Fruit fly (Drosophila melanogaster) whole organism, prepupa: Measurements from ENCODE around the gene CG15356.
A peak's percentile ranks its signal among the peaks of the same experiment; 100 is the strongest.

Experiments
- Blimp-1 ChIP-seq: fragments of 200-800 bp; sonication (Bioruptor generic); optimal IDR thresholded peaks from 3 replicates; lab custom pipeline; 2017; ENCODE audit warnings: missing biosample characterization, missing genetic modification characterization, mild to moderate bottlenecking, moderate library complexity, missing genetic modification reagents
- CG10669 ChIP-seq: fragments of 200-800 bp; sonication (Bioruptor generic); optimal IDR thresholded peaks from 3 replicates; lab custom pipeline; 2018; ENCODE audit warnings: missing biosample characterization, mild to moderate bottlenecking, missing genetic modification characterization, moderate library complexity
- CG11762 ChIP-seq: fragments of 200-800 bp; sonication (Bioruptor generic); optimal IDR thresholded peaks from 3 replicates; lab custom pipeline; 2016; ENCODE audit warnings: missing biosample characterization, missing genetic modification characterization; ENCODE audit not compliant: insufficient read depth
- CG15336 ChIP-seq: fragments of 200-800 bp; sonication (Bioruptor generic); IDR thresholded peaks from 2 replicates; pipeline ENCODE4 v1.3.6; 2022; ENCODE audit warnings: missing biosample characterization, missing genetic modification characterization
- CG3032 ChIP-seq: fragments of 200-800 bp; optimal IDR thresholded peaks from 2 replicates; lab custom pipeline; 2019; ENCODE audit warnings: missing biosample characterization, mild to moderate bottlenecking, missing genetic modification characterization, moderate library complexity
- CG31627 ChIP-seq: fragments of 200-800 bp; sonication (Bioruptor generic); optimal IDR thresholded peaks from 3 replicates; lab custom pipeline; 2016; ENCODE audit warnings: missing biosample characterization, missing genetic modification characterization
- CG32006 ChIP-seq: fragments of 200-800 bp; sonication (Bioruptor generic); optimal IDR thresholded peaks from 3 replicates; lab custom pipeline; 2017; ENCODE audit warnings: missing biosample characterization, mild to moderate bottlenecking, missing genetic modification characterization
- CG34406 ChIP-seq: fragments of 200-800 bp; sonication (Bioruptor generic); optimal IDR thresholded peaks from 3 replicates; lab custom pipeline; 2016; ENCODE audit warnings: missing biosample characterization, missing genetic modification characterization
- CG6163 ChIP-seq: fragments of 200-800 bp; sonication (Bioruptor generic); IDR thresholded peaks from 3 replicates; pipeline ENCODE4 v1.3.6; 2022; ENCODE audit warnings: missing biosample characterization, missing genetic modification characterization
- CG6276 ChIP-seq: fragments of 200-800 bp; sonication (Bioruptor generic); optimal IDR thresholded peaks from 2 replicates; lab custom pipeline; 2017; ENCODE audit warnings: missing biosample characterization, mild to moderate bottlenecking, missing genetic modification characterization
- CG6792 ChIP-seq: fragments of 200-800 bp; sonication (Bioruptor generic); optimal IDR thresholded peaks from 3 replicates; lab custom pipeline; 2016; ENCODE audit warnings: missing biosample characterization, missing genetic modification characterization
- CG6808 ChIP-seq: fragments of 200-800 bp; sonication (Bioruptor generic); optimal IDR thresholded peaks from 3 replicates; lab custom pipeline; 2017; ENCODE audit warnings: missing biosample characterization, missing genetic modification characterization, mild to moderate bottlenecking, moderate library complexity, missing genetic modification reagents
- CG6854 ChIP-seq: fragments of 200-800 bp; sonication (Bioruptor generic); optimal IDR thresholded peaks from 2 replicates; lab custom pipeline; 2017; ENCODE audit warnings: missing biosample characterization, mild to moderate bottlenecking, missing genetic modification characterization
- CG7368 ChIP-seq: fragments of 200-800 bp; sonication (Bioruptor generic); optimal IDR thresholded peaks from 3 replicates; lab custom pipeline; 2016; ENCODE audit warnings: missing biosample characterization, missing genetic modification characterization
- CG8319 ChIP-seq: fragments of 200-800 bp; sonication (Bioruptor generic); optimal IDR thresholded peaks from 3 replicates; lab custom pipeline; 2016; ENCODE audit warnings: missing biosample characterization, missing genetic modification characterization
- CG8632 ChIP-seq: fragments of 200-800 bp; sonication (Bioruptor generic); optimal IDR thresholded peaks from 3 replicates; lab custom pipeline; 2016; ENCODE audit warnings: missing biosample characterization, missing genetic modification characterization
- Eip78C ChIP-seq: fragments of 200-800 bp; sonication (Bioruptor generic); peaks from one replicate; lab custom pipeline; 2016; ENCODE audit warnings: missing biosample characterization, missing genetic modification characterization
- Eip93F ChIP-seq: fragments of 200-800 bp; sonication (Bioruptor generic); optimal IDR thresholded peaks from 2 replicates; lab custom pipeline; 2016; ENCODE audit warnings: missing biosample characterization, mild to moderate bottlenecking, missing genetic modification characterization
- Ets21C ChIP-seq: fragments of 200-800 bp; sonication (Bioruptor generic); optimal IDR thresholded peaks from 3 replicates; lab custom pipeline; 2016; ENCODE audit warnings: missing biosample characterization, missing genetic modification characterization
- Ets96B ChIP-seq: fragments of 200-800 bp; optimal IDR thresholded peaks from 2 replicates; lab custom pipeline; 2019; ENCODE audit warnings: missing biosample characterization, mild to moderate bottlenecking, missing genetic modification characterization, moderate library complexity
- Gug ChIP-seq: fragments of 200-800 bp; sonication (Bioruptor generic); IDR thresholded peaks from 2 replicates; pipeline ENCODE4 v1.3.6; 2022; ENCODE audit warnings: missing biosample characterization, missing genetic modification characterization
- Hr38 ChIP-seq: sonication (Bioruptor generic); optimal IDR thresholded peaks from 2 replicates; lab custom pipeline; 2016; ENCODE audit warnings: missing biosample characterization, missing genetic modification characterization
- Hr4 ChIP-seq: fragments of 200-800 bp; sonication (Bioruptor generic); optimal IDR thresholded peaks from 3 replicates; lab custom pipeline; 2016; ENCODE audit warnings: missing biosample characterization, missing genetic modification characterization
- Lpt ChIP-seq: fragments of 200-800 bp; sonication (Bioruptor generic); optimal IDR thresholded peaks from 3 replicates; lab custom pipeline; 2016; ENCODE audit warnings: missing biosample characterization, missing genetic modification characterization
- Met ChIP-seq: fragments of 200-800 bp; sonication (Bioruptor generic); optimal IDR thresholded peaks from 3 replicates; lab custom pipeline; 2016; ENCODE audit warnings: missing biosample characterization, missing genetic modification characterization
- OdsH ChIP-seq: fragments of 200-800 bp; sonication (Bioruptor generic); optimal IDR thresholded peaks from 3 replicates; lab custom pipeline; 2016; ENCODE audit warnings: missing biosample characterization, missing genetic modification characterization
- Smox ChIP-seq: fragments of 200-800 bp; sonication (Bioruptor generic); optimal IDR thresholded peaks from 3 replicates; lab custom pipeline; 2016; ENCODE audit warnings: missing biosample characterization, missing genetic modification characterization
- Sox102F ChIP-seq: fragments of 200-800 bp; sonication (Bioruptor generic); optimal IDR thresholded peaks from 2 replicates; lab custom pipeline; 2016; ENCODE audit warnings: missing biosample characterization, mild to moderate bottlenecking, missing genetic modification characterization
- Sox14 ChIP-seq: fragments of 200-800 bp; sonication (Bioruptor generic); optimal IDR thresholded peaks from 3 replicates; lab custom pipeline; 2016; ENCODE audit warnings: missing biosample characterization, missing genetic modification characterization
- Sox15 ChIP-seq: fragments of 200-800 bp; sonication (Bioruptor generic); optimal IDR thresholded peaks from 3 replicates; lab custom pipeline; 2016; ENCODE audit warnings: missing biosample characterization, missing genetic modification characterization
- achi ChIP-seq: fragments of 200-800 bp; sonication (Bioruptor generic); optimal IDR thresholded peaks from 3 replicates; lab custom pipeline; 2016; ENCODE audit warnings: missing biosample characterization, missing genetic modification characterization
- acj6 ChIP-seq: fragments of 200-800 bp; sonication (Bioruptor generic); optimal IDR thresholded peaks from 3 replicates; lab custom pipeline; 2016; ENCODE audit warnings: missing biosample characterization, missing genetic modification characterization
- cyc ChIP-seq: fragments of 200-800 bp; sonication (Bioruptor generic); optimal IDR thresholded peaks from 3 replicates; lab custom pipeline; 2016; ENCODE audit warnings: missing biosample characterization, missing genetic modification characterization
- dac ChIP-seq: fragments of 200-800 bp; sonication (Bioruptor generic); optimal IDR thresholded peaks from 2 replicates; lab custom pipeline; 2017; ENCODE audit warnings: missing biosample characterization, mild to moderate bottlenecking, missing genetic modification characterization
- dsx ChIP-seq: fragments of 200-800 bp; optimal IDR thresholded peaks from 3 replicates; lab custom pipeline; 2019; ENCODE audit warnings: missing biosample characterization, mild to moderate bottlenecking, missing genetic modification characterization, moderate library complexity; ENCODE audit not compliant: poor library complexity, severe bottlenecking
- eg ChIP-seq: fragments of 200-800 bp; sonication (Bioruptor generic); IDR thresholded peaks from 3 replicates; pipeline ENCODE4 v1.3.6; 2022; ENCODE audit warnings: missing biosample characterization, missing genetic modification characterization
- esn ChIP-seq: fragments of 200-800 bp; sonication (Bioruptor generic); optimal IDR thresholded peaks from 2 replicates; lab custom pipeline; 2016; ENCODE audit warnings: missing biosample characterization, mild to moderate bottlenecking, missing genetic modification characterization, moderate library complexity
- fd59A ChIP-seq: fragments of 200-800 bp; sonication (Bioruptor generic); optimal IDR thresholded peaks from 2 replicates; lab custom pipeline; 2017; ENCODE audit warnings: missing biosample characterization, mild to moderate bottlenecking, missing genetic modification characterization, missing genetic modification reagents
- fd85E ChIP-seq: fragments of 200-800 bp; sonication (Bioruptor generic); optimal IDR thresholded peaks from 3 replicates; lab custom pipeline; 2016; ENCODE audit warnings: missing biosample characterization, missing genetic modification characterization
- lz ChIP-seq: fragments of 200-800 bp; sonication (Bioruptor generic); optimal IDR thresholded peaks from 3 replicates; lab custom pipeline; 2016; ENCODE audit warnings: missing biosample characterization, missing genetic modification characterization
- net ChIP-seq: fragments of 200-800 bp; sonication (Bioruptor generic); optimal IDR thresholded peaks from 3 replicates; lab custom pipeline; 2016; ENCODE audit warnings: missing biosample characterization, missing genetic modification characterization
- pdm3 ChIP-seq: fragments of 200-800 bp; sonication (Bioruptor generic); optimal IDR thresholded peaks from 3 replicates; lab custom pipeline; 2016; ENCODE audit warnings: missing biosample characterization, missing genetic modification characterization
- salr ChIP-seq, 2 experiments: fragments of 200-800 bp; sonication (Bioruptor generic); optimal IDR thresholded peaks; 3 replicates each; lab custom pipeline; 2016 to 2018; ENCODE audit warnings: missing biosample characterization in 2 of 2, missing genetic modification characterization in 2 of 2, mild to moderate bottlenecking in 1 of 2
- spab ChIP-seq: fragments of 200-800 bp; sonication (Bioruptor generic); optimal IDR thresholded peaks from 2 replicates; lab custom pipeline; 2017; ENCODE audit warnings: missing biosample characterization, mild to moderate bottlenecking, missing genetic modification characterization, missing genetic modification reagents
- ss ChIP-seq, 2 experiments: fragments of 200-800 bp; sonication (Bioruptor generic); optimal IDR thresholded peaks; 2 replicates in 1 of 2; 3 replicates in 1 of 2; lab custom pipeline; 2017 to 2018; ENCODE audit warnings: mild to moderate bottlenecking in 2 of 2, missing biosample characterization in 2 of 2, missing genetic modification characterization in 2 of 2, moderate library complexity in 1 of 2
- vri ChIP-seq: fragments of 200-800 bp; sonication (Bioruptor generic); optimal IDR thresholded peaks from 3 replicates; lab custom pipeline; 2016; ENCODE audit warnings: missing biosample characterization, mild to moderate bottlenecking, missing genetic modification characterization

Gene CG15356

DNA sequence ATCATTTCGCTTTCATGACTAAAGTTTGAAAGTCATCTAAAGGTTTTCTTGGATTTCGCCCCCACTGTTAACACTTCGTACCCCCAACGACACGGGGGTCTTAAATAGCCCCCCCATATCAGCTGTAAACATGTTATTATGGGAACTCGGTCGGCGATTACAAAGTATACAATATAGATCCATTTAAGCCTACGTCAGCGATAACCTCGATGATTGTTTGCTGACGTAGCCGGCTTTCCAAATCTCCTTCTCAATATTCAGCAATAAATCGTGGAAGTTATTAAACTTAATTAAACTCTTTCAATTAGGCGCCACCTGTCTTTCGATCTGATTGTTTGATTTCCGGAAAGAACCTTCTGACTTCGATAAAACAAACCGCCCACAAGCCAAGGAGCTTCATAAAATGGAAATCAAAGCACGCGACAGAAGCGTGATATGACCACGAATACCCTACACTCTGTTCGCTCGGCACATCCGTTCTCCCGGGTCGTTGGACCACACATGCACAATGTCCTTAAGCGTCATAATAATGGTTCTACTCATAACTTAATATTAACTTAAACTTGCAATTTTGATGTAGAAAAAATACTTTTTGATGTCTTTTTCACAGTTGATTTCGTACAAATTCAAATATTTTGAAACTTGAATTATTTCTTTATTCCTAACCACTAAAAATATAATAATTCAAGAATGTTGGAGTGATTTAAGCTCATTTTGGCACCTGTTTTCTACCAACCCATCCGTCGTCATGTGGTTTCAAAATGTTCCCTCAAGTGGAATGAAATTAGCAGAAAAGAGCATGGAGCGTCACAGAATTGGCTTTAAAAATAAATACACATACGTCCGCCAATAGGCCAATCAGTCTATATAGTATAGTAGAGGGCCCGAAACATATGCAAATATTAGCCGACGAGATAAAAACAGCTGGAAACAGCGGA, 6.1 kb upstream of the CG15356 start (continued):
- TF ChIP-seq eg (peak; percentile 60; the same call in 2 of the 3 replicates), Eip93F (GFP tag; lab: Kevin White, UChicago) (no peak), fd85E (GFP tag; lab: Kevin White, UChicago) (no peak), CG6276 (no peak), dsx (GFP tag; lab: Kevin White, UChicago) (peak; percentile 57), Sox102F (no peak), dac (GFP tag; lab: Kevin White, UChicago) (no peak), Gug (GFP tag; lab: Robert Waterston, UW) (no peak), Hr38 (no peak), CG6808 (GFP tag; lab: Kevin White, UChicago) (peak; percentile 0), CG3032 (tag; lab: Kevin White, UChicago) (peak; percentile 25), OdsH (GFP tag; lab: Kevin White, UChicago) (peak; percentile 60), CG11762 (GFP tag; lab: Kevin White, UChicago) (peak; percentile 47), Ets21C (GFP tag; lab: Kevin White, UChicago) (peak; percentile 60), CG6854 (no peak), vri (GFP tag; lab: Kevin White, UChicago) (peak; percentile 79), Lpt (GFP tag; lab: Kevin White, UChicago) (peak; percentile 37), cyc (peak; percentile 44), spab (GFP tag; lab: Kevin White, UChicago) (no peak), CG10669 (GFP tag; lab: Kevin White, UChicago) (peak; percentile 40), ss (GFP tag; optimal IDR thresholded peaks at IDR 0.05; lab: Kevin White, UChicago) (no peak), Sox14 (GFP tag; lab: Kevin White, UChicago) (peak; percentile 56), Blimp-1 (GFP tag; lab: Kevin White, UChicago) (no peak), net (GFP tag; lab: Kevin White, UChicago) (peak; percentile 49), CG8319 (GFP tag; lab: Kevin White, UChicago) (no peak), Hr4 (GFP tag; lab: Kevin White, UChicago) (peak; percentile 58), Sox15 (no peak), CG34406 (GFP tag; lab: Kevin White, UChicago) (peak; percentile 55), pdm3 (GFP tag; lab: Kevin White, UChicago) (peak; percentile 69), Ets96B (tag; lab: Kevin White, UChicago) (peak; percentile 40), achi (GFP tag; lab: Kevin White, UChicago) (peak; percentile 34), fd59A (GFP tag; lab: Kevin White, UChicago) (peak; percentile 38)

- TF ChIP-seq CG32006 (peak; percentile 10), Lpt (GFP tag; lab: Kevin White, UChicago) (no peak), Sox14 (GFP tag; lab: Kevin White, UChicago) (no peak), CG15336 (GFP tag; lab: Robert Waterston, UW) (no peak), CG6163 (GFP tag; lab: Robert Waterston, UW) (no peak), Eip93F (GFP tag; lab: Kevin White, UChicago) (peak; percentile 4), Hr4 (GFP tag; lab: Kevin White, UChicago) (peak; percentile 46), dsx (GFP tag; lab: Kevin White, UChicago) (peak; percentile 9), esn (GFP tag; lab: Kevin White, UChicago) (peak; percentile 35), CG8632 (no peak), CG8319 (GFP tag; lab: Kevin White, UChicago) (no peak), Eip78C (peak; percentile 29), Met (no peak), CG11762 (GFP tag; lab: Kevin White, UChicago) (no peak), Ets96B (tag; lab: Kevin White, UChicago) (no peak), Smox (GFP tag; lab: Kevin White, UChicago) (no peak), Gug (GFP tag; lab: Robert Waterston, UW) (no peak), lz (peak; percentile 29), CG6792 (GFP tag; lab: Kevin White, UChicago) (no peak), acj6 (GFP tag; lab: Kevin White, UChicago) (no peak), CG6854 (no peak), Sox102F (no peak), CG7368 (GFP tag; lab: Kevin White, UChicago) (no peak), CG31627 (GFP tag; lab: Kevin White, UChicago) (peak; percentile 12), salr (GFP tag; optimal IDR thresholded peaks at IDR 0.05; lab: Kevin White, UChicago) (no peak), CG10669 (GFP tag; lab: Kevin White, UChicago) (no peak)
These were observed 1.3 kb upstream of the CG15356 start, which contains the start of gene CG7289 for dm6 chr2L:1981726-1982367. Gene CG7289 (plus strand): TSS chr2L:1982217.
